Worm (Caenorhabditis elegans): ENCODE results near the gene gln-6.
A peak's percentile ranks its signal among the peaks of the same experiment; 100 is the strongest.

Gene gln-6

ce11 chrIV:9727217-9727616 is 13.5 kb downstream of the gln-6 start:
- TF ChIP-seq snu-23 (GFP tag; optimal IDR thresholded peaks at IDR 0.05) (no peak), fkh-4 (tag; optimal IDR thresholded peaks at IDR 0.05; ENCODE audit: borderline replicate concordance) (no peak), ztf-11 (tag; optimal IDR thresholded peaks at IDR 0.05) (no peak), hlh-17 (GFP tag; optimal IDR thresholded peaks at IDR 0.05; ENCODE audit: borderline replicate concordance) (no peak), tlp-1 (tag; optimal IDR thresholded peaks at IDR 0.05) (no peak), aly-2 (tag; optimal IDR thresholded peaks at IDR 0.05) (no peak), ama-1 (optimal IDR thresholded peaks at IDR 0.05) (no peak), grh-1 (GFP tag; IDR thresholded peaks at IDR 0.05) (no peak), zag-1 (tag; optimal IDR thresholded peaks at IDR 0.05) (no peak)

- TF ChIP-seq Y116A8C.19 (tag; optimal IDR thresholded peaks at IDR 0.05; ENCODE audit: borderline replicate concordance) (no peak), irx-1 (tag; optimal IDR thresholded peaks at IDR 0.05) (no peak), fkh-8 (tag; optimal IDR thresholded peaks at IDR 0.05) (peak; percentile 96), snpc-4 (tag; optimal IDR thresholded peaks at IDR 0.05) (no peak), ceh-8 (GFP tag; optimal IDR thresholded peaks at IDR 0.05) (no peak), pax-3 (tag; optimal IDR thresholded peaks at IDR 0.05) (peak; percentile 54), unc-130 (tag; optimal IDR thresholded peaks at IDR 0.05) (no peak), lin-39 (tag; optimal IDR thresholded peaks at IDR 0.05) (no peak), nhr-71 (tag; optimal IDR thresholded peaks at IDR 0.05) (peak; percentile 84), nhr-77 (tag; optimal IDR thresholded peaks at IDR 0.05) (no peak), F16B12.6 (tag; optimal IDR thresholded peaks at IDR 0.05) (no peak), sox-4 (tag; optimal IDR thresholded peaks at IDR 0.05) (peak; percentile 9), efl-1 (optimal IDR thresholded peaks at IDR 0.05) (no peak), efl-1 (GFP tag; optimal IDR thresholded peaks at IDR 0.05 in 1 of 2) (no peak), zip-4 (GFP tag; optimal IDR thresholded peaks at IDR 0.05) (no peak), zag-1 (tag; optimal IDR thresholded peaks at IDR 0.05) (no peak), swsn-7 (tag; optimal IDR thresholded peaks at IDR 0.05) (peak; percentile 14), nhr-47 (tag; optimal IDR thresholded peaks at IDR 0.05) (peak; percentile 57), dsc-1 (tag; optimal IDR thresholded peaks at IDR 0.05) (peak; percentile 69), unc-30 (tag; optimal IDR thresholded peaks at IDR 0.05) (no peak), mab-9 (GFP tag; IDR thresholded peaks at IDR 0.05) (no peak), C04F5.9 (tag; optimal IDR thresholded peaks at IDR 0.05) (no peak), alr-1 (tag; optimal IDR thresholded peaks at IDR 0.05; ENCODE audit: borderline replicate concordance) (no peak), lsy-2 (tag; optimal IDR thresholded peaks at IDR 0.05) (peak in 1 of 2 experiments; percentile 15), pqm-1 (tag; optimal IDR thresholded peaks at IDR 0.05) (no peak), aly-2 (tag; optimal IDR thresholded peaks at IDR 0.05) (no peak), ets-5 (GFP tag; IDR thresholded peaks at IDR 0.05) (no peak), lin-14 (GFP tag; optimal IDR thresholded peaks at IDR 0.05) (peak; percentile 29)
These were observed 15.2 kb downstream of the gln-6 start for ce11 chrIV:9725468-9725985.

- no peak for TF ChIP-seq nhr-76 (tag; optimal IDR thresholded peaks at IDR 0.05)
- no peak for TF ChIP-seq nhr-47 (tag; optimal IDR thresholded peaks at IDR 0.05)
- TF ChIP-seq elt-2 (tag; optimal IDR thresholded peaks at IDR 0.05) = no peak
- TF ChIP-seq unc-62 (GFP tag; optimal IDR thresholded peaks at IDR 0.05) = no peak
- no peak for TF ChIP-seq sup-37 (GFP tag; optimal IDR thresholded peaks at IDR 0.05)
- no peak for TF ChIP-seq ceh-82 (tag; optimal IDR thresholded peaks at IDR 0.05)
- no peak for TF ChIP-seq irx-1 (tag; optimal IDR thresholded peaks at IDR 0.05)
- no peak for TF ChIP-seq tlp-1 (tag; optimal IDR thresholded peaks at IDR 0.05)
- TF ChIP-seq lin-13 (GFP tag; optimal IDR thresholded peaks at IDR 0.05) = no peak
- no peak for TF ChIP-seq lin-15B (tag; optimal IDR thresholded peaks at IDR 0.05)
- no peak for TF ChIP-seq C04F5.9 (tag; optimal IDR thresholded peaks at IDR 0.05)
These were observed 15.8 kb downstream of the gln-6 start, which contains the start of the genes nhr-138 and C28D4.18 for ce11 chrIV:9724948-9725347. Gene nhr-138 (plus strand): TSS chrIV:9725251. Gene C28D4.18 (plus strand): TSS chrIV:9725280.
